Fruit fly (Drosophila melanogaster) whole organism: ENCODE measurements around the gene pbl.

Source experiments
- CG8478 ChIP-seq: fragments of >200 bp; optimal IDR thresholded peaks from 2 replicates; lab custom pipeline; 2018; ENCODE audit warnings: inconsistent platforms
- Dll ChIP-seq: fragments of >200 bp; optimal IDR thresholded peaks from 2 replicates; lab custom pipeline; 2017
- EcR ChIP-seq, 2 experiments: fragments of >200 bp; optimal IDR thresholded peaks; 2 replicates each; lab custom pipeline; 2017; ENCODE audit warnings: missing biosample characterization in 2 of 2, missing genetic modification characterization in 2 of 2, missing genetic modification reagents in 2 of 2
- pan ChIP-seq: fragments of >200 bp; optimal IDR thresholded peaks from 2 replicates; lab custom pipeline; 2017
- psq ChIP-seq: fragments of >200 bp; optimal IDR thresholded peaks from 2 replicates; lab custom pipeline; 2017
- usp ChIP-seq: fragments of >200 bp; optimal IDR thresholded peaks from 2 replicates; lab custom pipeline; 2017; ENCODE audit warnings: missing biosample characterization, missing genetic modification characterization, mixed read lengths

- TF ChIP-seq psq (lab: Kevin White, UChicago): no peak
- no peak for TF ChIP-seq Dll (lab: Kevin White, UChicago)
- no peak for TF ChIP-seq EcR (GFP tag; optimal IDR thresholded peaks at IDR 0.05; lab: Kevin White, UChicago)
- no peak for TF ChIP-seq usp (GFP tag; lab: Kevin White, UChicago)
- TF ChIP-seq CG8478: no peak
- no peak for TF ChIP-seq pan
Measured at dm6 chr3L:7862238-7863022, 49.3 kb downstream of the pbl start.
